Fruit fly (Drosophila melanogaster) whole organism, embryonic: ENCODE data around the gene CG7789.

Experiments
- CG10147 ChIP-seq: fragments of 200-800 bp; sonication (Bioruptor generic); optimal IDR thresholded peaks from 2 replicates; lab custom pipeline; 2019; ENCODE audit warnings: missing biosample characterization, mild to moderate bottlenecking, missing genetic modification characterization, moderate library complexity
- gfzf ChIP-seq: fragments of 200-800 bp; sonication (Bioruptor generic); optimal IDR thresholded peaks from 2 replicates; lab custom pipeline; 2016; ENCODE audit warnings: missing biosample characterization, mild to moderate bottlenecking, missing genetic modification characterization, moderate library complexity
- lola ChIP-seq, 3 experiments: fragments of >200 bp in 2 of 3; fragments of 200-800 bp in 1 of 3; sonication (Bioruptor generic) in 1 of 3; optimal IDR thresholded peaks; 2 replicates each; lab custom pipeline; 2017 to 2019; ENCODE audit warnings: missing biosample characterization in 3 of 3, missing genetic modification characterization in 3 of 3, mild to moderate bottlenecking in 1 of 3, moderate library complexity in 1 of 3
- pros ChIP-seq: fragments of 200-800 bp; sonication (Bioruptor generic); optimal IDR thresholded peaks from 3 replicates; lab custom pipeline; 2019; ENCODE audit warnings: missing biosample characterization, mild to moderate bottlenecking, missing genetic modification characterization, moderate library complexity
- slp2 ChIP-seq: fragments of 200-800 bp; sonication (Bioruptor generic); optimal IDR thresholded peaks from 2 replicates; lab custom pipeline; 2016; ENCODE audit warnings: missing biosample characterization, missing genetic modification characterization
- sqz ChIP-seq: fragments of 200-800 bp; sonication (Bioruptor generic); optimal IDR thresholded peaks from 3 replicates; lab custom pipeline; 2018; ENCODE audit warnings: missing biosample characterization, mild to moderate bottlenecking, missing genetic modification characterization
- stwl ChIP-seq: fragments of 200-800 bp; sonication (Bioruptor generic); optimal IDR thresholded peaks from 3 replicates; lab custom pipeline; 2018; ENCODE audit warnings: missing biosample characterization, mild to moderate bottlenecking, missing genetic modification characterization, moderate library complexity

DNA sequence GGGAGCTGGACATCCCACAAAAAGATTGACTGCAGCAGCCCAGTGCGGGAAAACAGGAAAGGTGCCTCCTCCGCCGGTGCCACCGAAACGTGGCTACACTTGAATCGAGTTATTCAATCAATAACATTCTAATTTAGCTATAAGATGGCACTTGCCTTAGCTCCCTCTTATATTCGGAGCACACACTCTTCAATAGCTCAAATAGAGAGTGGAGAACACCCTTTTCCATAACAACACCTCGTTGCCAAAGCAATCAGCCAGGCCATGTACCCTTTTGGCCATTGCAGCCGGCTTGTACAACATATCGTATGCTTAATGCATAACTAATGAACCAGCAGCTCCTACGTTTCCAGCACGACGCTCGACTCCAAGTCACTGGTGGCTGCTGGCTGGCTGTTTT, 34.8 kb downstream of the CG7789 start:
- TF ChIP-seq stwl (tag; lab: Kevin White, UChicago) (no peak), lola (GFP tag; optimal IDR thresholded peaks at IDR 0.05; lab: Kevin White, UChicago) (no peak), CG10147 (GFP tag; lab: Kevin White, UChicago) (no peak), slp2 (GFP tag; lab: Kevin White, UChicago) (no peak), sqz (GFP tag; lab: Kevin White, UChicago) (no peak), gfzf (GFP tag; lab: Kevin White, UChicago) (no peak), pros (no peak)
